Fruit fly (Drosophila melanogaster) whole organism, pupa: ENCODE measurements around the gene Rlip.

Experiments
- CG10348 ChIP-seq: fragments of 200-800 bp; sonication (Bioruptor generic); IDR thresholded peaks from 2 replicates; pipeline ENCODE4 v1.3.6; 2022; ENCODE audit warnings: missing biosample characterization, missing genetic modification characterization
- CG12605 ChIP-seq: fragments of 200-800 bp; sonication (Bioruptor generic); IDR thresholded peaks from 2 replicates; pipeline ENCODE4 v1.3.6; 2022; ENCODE audit warnings: missing biosample characterization, missing genetic modification characterization
- CG13204 ChIP-seq: fragments of 200-800 bp; sonication (Bioruptor generic); optimal IDR thresholded peaks from 2 replicates; lab custom pipeline; 2018; ENCODE audit warnings: missing biosample characterization, mild to moderate bottlenecking, missing genetic modification characterization, moderate library complexity
- CG14655 ChIP-seq: fragments of 200-800 bp; sonication (Bioruptor generic); optimal IDR thresholded peaks from 3 replicates; lab custom pipeline; 2017; ENCODE audit warnings: mild to moderate bottlenecking, missing biosample characterization, missing genetic modification reagents, missing genetic modification characterization
- CG15710 ChIP-seq: fragments of 200-800 bp; sonication (Bioruptor generic); optimal IDR thresholded peaks from 2 replicates; lab custom pipeline; 2018; ENCODE audit warnings: missing biosample characterization, mild to moderate bottlenecking, missing genetic modification characterization, moderate library complexity
- CG17806 ChIP-seq: fragments of 200-800 bp; sonication (Bioruptor generic); optimal IDR thresholded peaks from 2 replicates; lab custom pipeline; 2018; ENCODE audit warnings: missing biosample characterization, mild to moderate bottlenecking, missing genetic modification characterization, moderate library complexity
- CG32121 ChIP-seq: fragments of 200-800 bp; sonication (Bioruptor generic); IDR thresholded peaks from 2 replicates; pipeline ENCODE4 v1.3.6; 2022; ENCODE audit warnings: missing biosample characterization, missing genetic modification characterization
- CG4496 ChIP-seq: fragments of 200-800 bp; sonication (Bioruptor generic); IDR thresholded peaks from 3 replicates; pipeline ENCODE4 v1.3.6; 2022; ENCODE audit warnings: missing biosample characterization, missing genetic modification characterization
- CG8159 ChIP-seq: fragments of 200-800 bp; sonication (Bioruptor generic); optimal IDR thresholded peaks from 3 replicates; lab custom pipeline; 2018; ENCODE audit warnings: missing biosample characterization, mild to moderate bottlenecking, missing genetic modification characterization, moderate library complexity
- CG8301 ChIP-seq: fragments of 200-800 bp; sonication (Bioruptor generic); optimal IDR thresholded peaks from 2 replicates; lab custom pipeline; 2018; ENCODE audit warnings: missing biosample characterization, mild to moderate bottlenecking, missing genetic modification characterization
- CG9948 ChIP-seq: fragments of 200-800 bp; sonication (Bioruptor generic); optimal IDR thresholded peaks from 2 replicates; lab custom pipeline; 2018; ENCODE audit warnings: missing biosample characterization, mild to moderate bottlenecking, missing genetic modification characterization, moderate library complexity
- D1 ChIP-seq: fragments of 200-800 bp; sonication (Bioruptor generic); optimal IDR thresholded peaks from 2 replicates; lab custom pipeline; 2018; ENCODE audit warnings: missing biosample characterization, mild to moderate bottlenecking, missing genetic modification characterization, moderate library complexity
- EcR ChIP-seq: fragments of 200-800 bp; sonication (Bioruptor generic); optimal IDR thresholded peaks from 3 replicates; lab custom pipeline; 2019; ENCODE audit warnings: missing biosample characterization, missing genetic modification characterization, mild to moderate bottlenecking, moderate library complexity, missing genetic modification reagents
- Ets98B ChIP-seq: fragments of 200-800 bp; sonication (Bioruptor generic); IDR thresholded peaks from 2 replicates; pipeline ENCODE4 v1.3.6; 2022; ENCODE audit warnings: missing biosample characterization, missing genetic modification characterization
- Pif1A ChIP-seq: fragments of 200-800 bp; sonication (Bioruptor generic); optimal IDR thresholded peaks from 3 replicates; lab custom pipeline; 2016; ENCODE audit warnings: missing biosample characterization, missing genetic modification characterization
- Pif1B ChIP-seq: fragments of 200-800 bp; sonication (Bioruptor generic); optimal IDR thresholded peaks from 3 replicates; lab custom pipeline; 2016; ENCODE audit warnings: missing biosample characterization, missing genetic modification characterization
- Snoo ChIP-seq: fragments of 200-800 bp; sonication (Bioruptor generic); optimal IDR thresholded peaks from 3 replicates; lab custom pipeline; 2017; ENCODE audit warnings: missing biosample characterization, mild to moderate bottlenecking, missing genetic modification characterization, inconsistent platforms
- fd96Ca ChIP-seq: fragments of 200-800 bp; sonication (Bioruptor generic); IDR thresholded peaks from 3 replicates; pipeline ENCODE4 v1.3.6; 2022; ENCODE audit warnings: missing biosample characterization, missing genetic modification characterization
- gl ChIP-seq: fragments of 200-800 bp; sonication (Bioruptor generic); optimal IDR thresholded peaks from 2 replicates; lab custom pipeline; 2018; ENCODE audit warnings: missing biosample characterization, mild to moderate bottlenecking, missing genetic modification characterization

The Rlip gene

dm6 chr3R:21013780-21014179, 3.7 kb upstream of the Rlip start:
- TF ChIP-seq CG13204 (no peak), EcR (GFP tag; lab: Kevin White, UChicago) (no peak), CG15710 (tag; lab: Kevin White, UChicago) (no peak)

- TF ChIP-seq Pif1A (GFP tag; lab: Kevin White, UChicago) (peak; percentile 1), D1 (tag; lab: Kevin White, UChicago) (no peak)
These were observed 1.8 kb upstream of the Rlip start, which contains the start of gene CG5697 for dm6 chr3R:21015636-21016035. Gene CG5697, plus strand, starts transcription at chr3R:21015949.

DNA sequence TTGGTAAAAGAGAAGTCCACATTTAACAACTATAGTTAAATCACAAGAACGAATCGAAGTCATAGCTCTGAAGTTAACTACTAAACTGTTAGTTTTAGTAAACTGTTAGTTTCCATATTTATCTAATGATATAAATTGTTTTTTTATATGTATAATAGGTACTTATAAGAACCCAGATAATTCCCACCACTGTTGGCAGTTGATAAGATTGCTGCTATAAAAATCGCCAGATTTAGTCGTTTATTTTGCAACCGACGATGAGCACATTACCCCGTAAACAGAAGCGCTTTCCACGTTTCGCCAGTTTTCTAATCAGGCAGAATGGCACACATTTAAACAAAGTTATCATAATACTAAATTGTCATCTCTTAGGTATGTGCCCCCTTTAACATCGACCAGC, 1.6 kb downstream of the Rlip start:
- TF ChIP-seq Ets98B (GFP tag; lab: Robert Waterston, UW) = no peak
- no peak for TF ChIP-seq CG9948 (tag; lab: Kevin White, UChicago)

DNA sequence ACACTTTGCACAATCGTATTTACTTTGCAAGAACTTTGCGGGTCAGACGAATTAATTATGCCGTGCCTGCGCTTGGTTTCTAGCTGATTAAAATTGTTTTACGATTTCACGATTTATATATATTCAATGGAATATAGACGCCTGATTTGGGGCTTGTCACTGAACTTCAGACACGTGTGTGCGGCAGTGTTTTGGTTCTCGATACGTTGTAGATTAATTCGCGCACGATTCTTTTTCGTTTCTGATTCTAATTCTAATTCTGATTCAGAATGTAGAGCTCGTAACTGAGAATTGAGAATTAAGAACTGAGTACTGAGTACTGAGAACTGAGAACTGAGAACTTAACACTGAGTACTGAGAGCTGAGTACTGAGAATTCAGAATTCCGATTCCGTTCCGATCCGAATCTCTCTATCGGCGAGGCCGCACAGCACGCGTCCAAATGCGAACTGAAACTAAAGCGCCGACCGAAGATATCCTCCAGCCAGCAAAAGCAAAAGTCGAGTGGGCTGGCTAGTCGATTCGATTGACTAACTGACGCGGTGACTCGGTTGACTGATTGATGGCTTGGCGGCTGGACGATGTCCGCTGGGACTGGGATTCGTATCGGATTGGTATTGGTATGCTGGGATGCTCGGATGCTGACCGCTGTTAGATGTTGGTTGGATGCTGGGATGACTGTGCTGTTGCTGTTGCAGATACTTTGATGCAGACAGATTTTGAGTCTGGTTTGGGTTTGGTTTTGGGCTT, 5.5 kb downstream of the Rlip start:
- TF ChIP-seq CG10348 (GFP tag; lab: Robert Waterston, UW) (no peak), CG13204 (no peak), CG15710 (tag; lab: Kevin White, UChicago) (no peak), CG9948 (tag; lab: Kevin White, UChicago) (no peak), EcR (GFP tag; lab: Kevin White, UChicago) (no peak)
- TF ChIP-seq, all 21 proteins: peak for 0

dm6 chr3R:21023902-21024541, 6.5 kb downstream of the Rlip start, which contains the start of gene peg:
Gene peg, minus strand, starts transcription at chr3R:21024163.
- no peak for TF ChIP-seq Snoo
- TF ChIP-seq Pif1A (GFP tag; lab: Kevin White, UChicago) = peak; percentile 49
- peak; percentile 24; the same call in 1 of the 2 replicates for TF ChIP-seq CG32121
- peak; percentile 29 for TF ChIP-seq CG15710 (tag; lab: Kevin White, UChicago)
- TF ChIP-seq Pif1B (GFP tag; lab: Kevin White, UChicago) = peak; percentile 59
- TF ChIP-seq CG12605 (GFP tag; lab: Robert Waterston, UW) = peak; percentile 74
- TF ChIP-seq Ets98B (GFP tag; lab: Robert Waterston, UW) = peak; percentile 23; the same call in 1 of the 2 replicates
- peak; percentile 23 for TF ChIP-seq CG8159 (tag; lab: Kevin White, UChicago)
- peak; percentile 73; the same call in 2 of the 3 replicates for TF ChIP-seq CG4496 (GFP tag; lab: Robert Waterston, UW)
- no peak for TF ChIP-seq gl (tag; lab: Kevin White, UChicago)
- no peak for TF ChIP-seq CG9948 (tag; lab: Kevin White, UChicago)
- TF ChIP-seq CG14655 (GFP tag; lab: Kevin White, UChicago) = peak; percentile 31
- peak; percentile 62; the same call in 1 of the 3 replicates for TF ChIP-seq fd96Ca (GFP tag; lab: Robert Waterston, UW)

dm6 chr3R:21025508-21025907, 8.0 kb downstream of the Rlip start:
- TF ChIP-seq Pif1A (GFP tag; lab: Kevin White, UChicago) (no peak), Pif1B (GFP tag; lab: Kevin White, UChicago) (no peak), D1 (tag; lab: Kevin White, UChicago) (no peak), CG15710 (tag; lab: Kevin White, UChicago) (no peak), CG17806 (tag; lab: Kevin White, UChicago) (no peak)

DNA sequence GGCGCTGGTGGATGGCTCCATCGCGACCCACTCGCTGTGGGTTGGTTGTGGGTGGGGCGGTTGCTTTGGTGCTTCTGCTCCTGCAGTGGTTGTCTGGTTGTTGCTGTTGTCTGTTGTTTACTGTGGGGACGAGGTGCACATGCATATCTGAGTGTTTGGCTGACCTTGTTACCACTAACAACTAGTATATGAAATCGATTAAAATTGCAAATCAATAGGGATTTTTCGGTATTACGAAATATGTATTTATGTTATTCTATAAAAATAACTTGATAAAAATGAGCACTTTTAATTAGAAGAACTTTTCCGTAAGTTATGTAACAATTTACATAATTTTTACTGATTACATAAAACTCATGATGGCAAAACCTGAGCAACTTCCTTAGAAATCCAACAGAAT, 24.9 kb downstream of the Rlip start, which contains the start of gene Dhc93AB:
Gene Dhc93AB (minus strand): TSS at position 101 of the 400 bp plus-strand sequence.
- TF ChIP-seq CG8301 (tag; lab: Kevin White, UChicago) (no peak), Pif1A (GFP tag; lab: Kevin White, UChicago) (no peak), Snoo (no peak), D1 (tag; lab: Kevin White, UChicago) (no peak), Pif1B (GFP tag; lab: Kevin White, UChicago) (no peak)
- TF ChIP-seq, all 21 proteins: peak for 0

- TF ChIP-seq CG12605 (GFP tag; lab: Robert Waterston, UW) (peak; percentile 100), CG4496 (GFP tag; lab: Robert Waterston, UW) (no peak)
These were observed 26.1 kb downstream of the Rlip start, which contains the start of gene CG12278 for dm6 chr3R:21043549-21044118. Gene CG12278, plus strand, starts transcription at chr3R:21044068.
